Worm (Caenorhabditis elegans) whole organism, L1 larva: ENCODE results near the gene pqn-53.

Source experiments
- fkh-8 ChIP-seq: sonication (generic microtip); optimal IDR thresholded peaks from 2 replicates; lab custom pipeline; 2016; ENCODE audit warnings: mild to moderate bottlenecking, missing genetic modification characterization, missing compliant biosample characterization
- ztf-11 ChIP-seq, 2 experiments: sonication (generic microtip); optimal IDR thresholded peaks; 2 replicates each; lab custom pipeline; 2016 to 2017; ENCODE audit warnings: missing genetic modification characterization in 2 of 2, missing biosample characterization in 1 of 2, missing compliant biosample characterization in 1 of 2

- TF ChIP-seq fkh-8 (tag; lab: Kevin White, UChicago) (no peak), ztf-11 (tag; optimal IDR thresholded peaks at IDR 0.05; lab: Kevin White, UChicago) (no peak)
Observed at ce11 chrV:12075983-12076382, 10.8 kb upstream of the pqn-53 start.
